Worm (Caenorhabditis elegans) whole organism, mixed stage, embryonic: ENCODE measurements around the gene pck-1.

Experiments
- M03D4.4 ChIP-seq: sonication (generic microtip); optimal IDR thresholded peaks from 2 replicates; lab custom pipeline; 2017; ENCODE audit warnings: mild to moderate bottlenecking, missing genetic modification characterization, missing compliant biosample characterization
- bed-3 ChIP-seq: fragments of 200-800 bp; sonication (Bioruptor generic); optimal IDR thresholded peaks from 3 replicates; lab custom pipeline; 2018; ENCODE audit warnings: mild to moderate bottlenecking, missing genetic modification characterization, moderate library complexity, missing compliant biosample characterization
- blmp-1 ChIP-seq: fragments of 150-350 bp; optimal IDR thresholded peaks from 2 replicates; lab custom pipeline; 2014; ENCODE audit warnings: missing biosample characterization, missing genetic modification characterization
- ceh-39 ChIP-seq: fragments of 150-350 bp; optimal IDR thresholded peaks from 2 replicates; lab custom pipeline; 2014; ENCODE audit warnings: missing biosample characterization, missing genetic modification characterization
- ceh-43 ChIP-seq: fragments of 200-800 bp; sonication (Bioruptor generic); optimal IDR thresholded peaks from 2 replicates; lab custom pipeline; 2018; ENCODE audit warnings: mild to moderate bottlenecking, missing genetic modification characterization, moderate library complexity, missing compliant biosample characterization
- ceh-83 ChIP-seq: fragments of 200-800 bp; sonication (Bioruptor generic); optimal IDR thresholded peaks from 2 replicates; lab custom pipeline; 2018; ENCODE audit warnings: mild to moderate bottlenecking, missing genetic modification characterization, missing compliant biosample characterization
- ces-1 ChIP-seq: fragments of 150-350 bp; optimal IDR thresholded peaks from 2 replicates; lab custom pipeline; 2014; ENCODE audit warnings: missing biosample characterization, missing genetic modification reagents, missing genetic modification characterization
- cnd-1 ChIP-seq: fragments of 200-800 bp; sonication (Bioruptor generic); optimal IDR thresholded peaks from 2 replicates; lab custom pipeline; 2018; ENCODE audit warnings: mild to moderate bottlenecking, missing genetic modification characterization, missing compliant biosample characterization
- drap-1 ChIP-seq: fragments of 200-800 bp; sonication (Bioruptor generic); optimal IDR thresholded peaks from 3 replicates; lab custom pipeline; 2018; ENCODE audit warnings: mild to moderate bottlenecking, missing genetic modification characterization, missing compliant biosample characterization
- elt-1 ChIP-seq: sonication (generic microtip); optimal IDR thresholded peaks from 2 replicates; lab custom pipeline; 2017; ENCODE audit warnings: missing genetic modification characterization, mild to moderate bottlenecking, missing compliant biosample characterization, antibody characterized with exemption, moderate library complexity, borderline replicate concordance; ENCODE audit not compliant: insufficient read depth
- flh-1 ChIP-seq: fragments of 200-800 bp; sonication (Bioruptor generic); optimal IDR thresholded peaks from 2 replicates; lab custom pipeline; 2018; ENCODE audit warnings: mild to moderate bottlenecking, missing genetic modification characterization, moderate library complexity, missing compliant biosample characterization
- ham-2 ChIP-seq: fragments of 200-800 bp; sonication (Bioruptor generic); optimal IDR thresholded peaks from 2 replicates; lab custom pipeline; 2018; ENCODE audit warnings: mild to moderate bottlenecking, missing genetic modification characterization, missing compliant biosample characterization
- lin-13 ChIP-seq: fragments of 150-350 bp; optimal IDR thresholded peaks from 2 replicates; lab custom pipeline; 2014; ENCODE audit warnings: missing biosample characterization, missing genetic modification characterization
- lin-32 ChIP-seq: fragments of 200-800 bp; sonication (Bioruptor generic); optimal IDR thresholded peaks from 2 replicates; lab custom pipeline; 2018; ENCODE audit warnings: mild to moderate bottlenecking, missing genetic modification characterization, missing compliant biosample characterization
- lsy-2 ChIP-seq: fragments of 150-350 bp; optimal IDR thresholded peaks from 2 replicates; lab custom pipeline; 2014; ENCODE audit warnings: missing biosample characterization, missing genetic modification characterization
- mls-2 ChIP-seq: sonication (generic microtip); optimal IDR thresholded peaks from 2 replicates; lab custom pipeline; 2016; ENCODE audit warnings: mild to moderate bottlenecking, missing genetic modification characterization, moderate library complexity, missing compliant biosample characterization
- nhr-12 ChIP-seq: fragments of 150-350 bp; optimal IDR thresholded peaks from 2 replicates; lab custom pipeline; 2014; ENCODE audit warnings: missing biosample characterization, missing genetic modification characterization
- nhr-2 ChIP-seq: fragments of 150-350 bp; optimal IDR thresholded peaks from 2 replicates; lab custom pipeline; 2014; ENCODE audit warnings: missing biosample characterization, missing genetic modification characterization
- nhr-237 ChIP-seq: fragments of 150-350 bp; optimal IDR thresholded peaks from 2 replicates; lab custom pipeline; 2014; ENCODE audit warnings: missing biosample characterization, missing genetic modification characterization
- nhr-28 ChIP-seq: fragments of 150-350 bp; optimal IDR thresholded peaks from 2 replicates; lab custom pipeline; 2014; ENCODE audit warnings: missing biosample characterization, missing genetic modification characterization
- pha-4 ChIP-seq: fragments of 150-350 bp; optimal IDR thresholded peaks from 2 replicates; lab custom pipeline; 2018; ENCODE audit warnings: missing biosample characterization, missing genetic modification reagents, missing genetic modification characterization
- sem-2 ChIP-seq: fragments of 200-800 bp; sonication (Bioruptor generic); optimal IDR thresholded peaks from 2 replicates; lab custom pipeline; 2018; ENCODE audit warnings: mild to moderate bottlenecking, missing genetic modification characterization, missing compliant biosample characterization
- snpc-4 ChIP-seq: fragments of 150-350 bp; optimal IDR thresholded peaks from 2 replicates; lab custom pipeline; 2014; ENCODE audit warnings: missing biosample characterization, missing genetic modification characterization
- sptf-1 ChIP-seq: sonication (generic microtip); optimal IDR thresholded peaks from 2 replicates; lab custom pipeline; 2017; ENCODE audit warnings: mild to moderate bottlenecking, missing genetic modification characterization, moderate library complexity, missing compliant biosample characterization
- tbx-8 ChIP-seq: fragments of 200-800 bp; sonication (Bioruptor generic); optimal IDR thresholded peaks from 2 replicates; lab custom pipeline; 2018; ENCODE audit warnings: mild to moderate bottlenecking, missing genetic modification characterization, moderate library complexity, missing compliant biosample characterization
- unc-120 ChIP-seq: sonication (generic microtip); optimal IDR thresholded peaks from 2 replicates; lab custom pipeline; 2017; ENCODE audit warnings: missing genetic modification characterization, missing compliant biosample characterization; ENCODE audit not compliant: poor library complexity, severe bottlenecking
- unc-39 ChIP-seq: fragments of 150-350 bp; optimal IDR thresholded peaks from 2 replicates; lab custom pipeline; 2014; ENCODE audit warnings: missing biosample characterization, missing genetic modification characterization
- unc-62 ChIP-seq: fragments of 150-350 bp; optimal IDR thresholded peaks from 2 replicates; lab custom pipeline; 2014; ENCODE audit warnings: missing biosample characterization, missing genetic modification reagents, missing genetic modification characterization
- zip-8 ChIP-seq: fragments of 150-350 bp; optimal IDR thresholded peaks from 2 replicates; lab custom pipeline; 2014; ENCODE audit warnings: missing biosample characterization, missing genetic modification characterization
- ztf-11 ChIP-seq: fragments of 150-350 bp; optimal IDR thresholded peaks from 2 replicates; lab custom pipeline; 2014; ENCODE audit warnings: missing biosample characterization, missing genetic modification characterization

The pck-1 gene

ce11 chrIII:27341-27947, 38.6 kb downstream of the pck-1 start:
- TF ChIP-seq zip-8 (tag; lab: Kevin White, UChicago) (peak; percentile 99), lin-32 (no peak)
- TF ChIP-seq, all 35 proteins: peak for 1

DNA sequence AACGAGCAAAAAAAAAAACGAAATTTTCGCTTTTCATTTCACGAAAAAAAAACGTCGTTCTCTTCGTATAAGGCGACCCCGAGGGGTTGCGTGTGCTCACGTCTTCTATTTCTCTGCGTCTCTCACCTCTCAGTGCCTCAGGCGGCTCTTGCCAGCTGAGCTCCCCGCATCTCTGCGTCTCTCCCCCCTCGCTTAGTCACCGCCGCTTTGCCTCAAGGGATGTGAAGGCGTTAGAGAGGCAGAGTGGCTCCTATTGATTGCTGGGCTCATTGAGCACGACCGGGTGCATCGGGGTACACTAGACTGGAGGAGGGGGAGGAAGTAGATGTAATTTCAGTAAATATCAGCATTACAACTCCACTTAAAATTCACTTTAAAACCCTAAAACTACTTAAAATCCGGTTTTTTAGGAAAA, 40.5 kb downstream of the pck-1 start:
- TF ChIP-seq mls-2 (tag; lab: Kevin White, UChicago), result peak; percentile 49
- no peak for TF ChIP-seq zip-8 (tag; lab: Kevin White, UChicago)
- TF ChIP-seq sptf-1, result no peak
- TF ChIP-seq drap-1, result no peak
- TF ChIP-seq nhr-28, result no peak
- no peak for TF ChIP-seq lsy-2 (tag; lab: Kevin White, UChicago)
- no peak for TF ChIP-seq pha-4 (tag; lab: Kevin White, UChicago)
- TF ChIP-seq flh-1, result no peak
- peak; percentile 33 for TF ChIP-seq unc-120 (tag; lab: Kevin White, UChicago)
- TF ChIP-seq elt-1, result no peak
- no peak for TF ChIP-seq ceh-39
- no peak for TF ChIP-seq tbx-8 (GFP tag; lab: Kevin White, UChicago)
- peak; percentile 3 for TF ChIP-seq ham-2 (GFP tag; lab: Kevin White, UChicago)
- no peak for TF ChIP-seq ceh-83 (GFP tag; lab: Kevin White, UChicago)
- no peak for TF ChIP-seq unc-39 (tag; lab: Kevin White, UChicago)
- TF ChIP-seq ceh-43, result no peak
- TF ChIP-seq ztf-11, result peak; percentile 45
- no peak for TF ChIP-seq nhr-12 (tag; lab: Kevin White, UChicago)
- TF ChIP-seq unc-62 (GFP tag; lab: Kevin White, UChicago), result no peak
- no peak for TF ChIP-seq bed-3 (GFP tag; lab: Kevin White, UChicago)
- peak; percentile 79 for TF ChIP-seq ces-1
- no peak for TF ChIP-seq sem-2 (GFP tag; lab: Kevin White, UChicago)
- TF ChIP-seq lin-13, result no peak
- TF ChIP-seq lin-32, result peak; percentile 18

- no peak for TF ChIP-seq blmp-1 (tag; lab: Kevin White, UChicago)
- no peak for TF ChIP-seq nhr-237 (tag; lab: Kevin White, UChicago)
- TF ChIP-seq lsy-2 (tag; lab: Kevin White, UChicago), result no peak
- no peak for TF ChIP-seq pha-4 (tag; lab: Kevin White, UChicago)
- no peak for TF ChIP-seq M03D4.4 (tag; lab: Kevin White, UChicago)
- TF ChIP-seq unc-39 (tag; lab: Kevin White, UChicago), result no peak
- TF ChIP-seq zip-8 (tag; lab: Kevin White, UChicago), result no peak
- no peak for TF ChIP-seq nhr-12 (tag; lab: Kevin White, UChicago)
Measured at ce11 chrIII:23862-24261, 42.2 kb downstream of the pck-1 start, which contains the start of gene H10E21.5. H10E21.5 (minus strand) TSS chrIII:23962.

- TF ChIP-seq ces-1 (no peak), blmp-1 (tag; lab: Kevin White, UChicago) (no peak), ztf-11 (no peak), unc-120 (tag; lab: Kevin White, UChicago) (no peak), nhr-12 (tag; lab: Kevin White, UChicago) (no peak), cnd-1 (tag; lab: Kevin White, UChicago) (no peak), nhr-2 (no peak), ceh-43 (no peak), lin-32 (no peak), tbx-8 (GFP tag; lab: Kevin White, UChicago) (no peak), snpc-4 (tag; lab: Kevin White, UChicago) (no peak), flh-1 (no peak)
Measured at ce11 chrIII:21276-21675, 44.8 kb downstream of the pck-1 start.

ce11 chrIII:19509-19908, 46.6 kb downstream of the pck-1 start, which contains the start of gene H10E21.4:
H10E21.4 (minus strand) TSS chrIII:19675.
- no peak for TF ChIP-seq mls-2 (tag; lab: Kevin White, UChicago)
- TF ChIP-seq lin-32, result no peak
- TF ChIP-seq zip-8 (tag; lab: Kevin White, UChicago), result peak; percentile 31
- TF ChIP-seq, all 35 proteins: peak for 1
